Worm (Caenorhabditis elegans) whole organism, late embryonic: Measurements from ENCODE around the gene rab-21.

Source experiments
- C08G9.2 ChIP-seq: sonication (generic microtip); optimal IDR thresholded peaks from 2 replicates; lab custom pipeline; 2016; ENCODE audit warnings: mild to moderate bottlenecking, missing genetic modification characterization, moderate library complexity, missing compliant biosample characterization
- C38D4.7 ChIP-seq: fragments of 200-800 bp; sonication (Bioruptor generic); optimal IDR thresholded peaks from 2 replicates; lab custom pipeline; 2018; ENCODE audit warnings: mild to moderate bottlenecking, missing genetic modification characterization, moderate library complexity, missing compliant biosample characterization
- K09A11.1 ChIP-seq: sonication (generic microtip); optimal IDR thresholded peaks from 2 replicates; lab custom pipeline; 2017; ENCODE audit warnings: antibody characterized with exemption, mild to moderate bottlenecking, missing genetic modification characterization, missing compliant biosample characterization; ENCODE audit not compliant: insufficient read depth
- T23F11.4 ChIP-seq: fragments of 200-800 bp; sonication (Bioruptor generic); optimal IDR thresholded peaks from 2 replicates; lab custom pipeline; 2018; ENCODE audit warnings: mild to moderate bottlenecking, missing genetic modification characterization, missing compliant biosample characterization
- Y22D7AL.16 ChIP-seq: sonication (generic microtip); optimal IDR thresholded peaks from 2 replicates; lab custom pipeline; 2016; ENCODE audit warnings: missing genetic modification characterization, missing compliant biosample characterization
- ahr-1 ChIP-seq: sonication (generic microtip); optimal IDR thresholded peaks from 2 replicates; lab custom pipeline; 2016; ENCODE audit warnings: missing genetic modification characterization, missing compliant biosample characterization
- ceh-22 ChIP-seq: sonication (generic microtip); optimal IDR thresholded peaks from 2 replicates; lab custom pipeline; 2017; ENCODE audit warnings: missing biosample characterization, missing genetic modification characterization
- ceh-31 ChIP-seq: sonication (generic microtip); optimal IDR thresholded peaks from 2 replicates; lab custom pipeline; 2016; ENCODE audit warnings: missing genetic modification characterization, missing compliant biosample characterization
- ceh-48 ChIP-seq: sonication (generic microtip); optimal IDR thresholded peaks from 2 replicates; lab custom pipeline; 2016; ENCODE audit warnings: missing genetic modification characterization, inconsistent platforms, missing compliant biosample characterization
- ceh-6 ChIP-seq: fragments of 200-800 bp; sonication (Bioruptor generic); optimal IDR thresholded peaks from 2 replicates; lab custom pipeline; 2018; ENCODE audit warnings: mild to moderate bottlenecking, missing genetic modification characterization, missing compliant biosample characterization
- ceh-9 ChIP-seq: sonication (generic microtip); optimal IDR thresholded peaks from 2 replicates; lab custom pipeline; 2016; ENCODE audit warnings: mild to moderate bottlenecking, missing genetic modification characterization, inconsistent platforms, missing compliant biosample characterization
- che-1 ChIP-seq: sonication (generic microtip); optimal IDR thresholded peaks from 2 replicates; lab custom pipeline; 2016; ENCODE audit warnings: mild to moderate bottlenecking, missing genetic modification characterization, missing compliant biosample characterization
- dve-1 ChIP-seq: sonication (generic microtip); optimal IDR thresholded peaks from 2 replicates; lab custom pipeline; 2017; ENCODE audit warnings: antibody characterized with exemption, mild to moderate bottlenecking, missing genetic modification characterization, missing compliant biosample characterization
- elt-2 ChIP-seq: sonication (generic microtip); optimal IDR thresholded peaks from 2 replicates; lab custom pipeline; 2016; ENCODE audit warnings: missing genetic modification reagents, missing genetic modification characterization, missing compliant biosample characterization
- fkh-10 ChIP-seq: fragments of 150-350 bp; optimal IDR thresholded peaks from 2 replicates; lab custom pipeline; 2014; ENCODE audit warnings: missing biosample characterization, missing genetic modification reagents, missing genetic modification characterization
- hlh-15 ChIP-seq: sonication (generic microtip); optimal IDR thresholded peaks from 2 replicates; lab custom pipeline; 2016; ENCODE audit warnings: missing genetic modification characterization, missing compliant biosample characterization
- hlh-30 ChIP-seq: sonication (generic microtip); optimal IDR thresholded peaks from 2 replicates; lab custom pipeline; 2017; ENCODE audit warnings: antibody characterized with exemption, missing genetic modification characterization, missing compliant biosample characterization; ENCODE audit not compliant: insufficient read depth
- hlh-6 ChIP-seq: sonication (generic microtip); optimal IDR thresholded peaks from 2 replicates; lab custom pipeline; 2016; ENCODE audit warnings: missing genotype, missing genetic modification characterization, missing compliant biosample characterization
- hlh-8 ChIP-seq: sonication (generic microtip); optimal IDR thresholded peaks from 2 replicates; lab custom pipeline; 2016; ENCODE audit warnings: missing genotype, missing genetic modification characterization, missing compliant biosample characterization
- madf-2 ChIP-seq: sonication (generic microtip); optimal IDR thresholded peaks from 2 replicates; lab custom pipeline; 2017; ENCODE audit warnings: missing genetic modification characterization, missing compliant biosample characterization
- mec-3 ChIP-seq: sonication (generic microtip); optimal IDR thresholded peaks from 2 replicates; lab custom pipeline; 2016; ENCODE audit warnings: borderline replicate concordance, missing genetic modification characterization, missing compliant biosample characterization
- nhr-232 ChIP-seq: sonication (generic microtip); optimal IDR thresholded peaks from 2 replicates; lab custom pipeline; 2016; ENCODE audit warnings: missing genetic modification characterization, missing compliant biosample characterization
- npax-4 ChIP-seq: sonication (generic microtip); optimal IDR thresholded peaks from 2 replicates; lab custom pipeline; 2016; ENCODE audit warnings: missing genetic modification characterization, missing compliant biosample characterization
- odd-2 ChIP-seq: sonication (generic microtip); optimal IDR thresholded peaks from 2 replicates; lab custom pipeline; 2017; ENCODE audit warnings: antibody characterized with exemption, mild to moderate bottlenecking, missing genetic modification characterization, missing compliant biosample characterization
- pha-2 ChIP-seq: sonication (generic microtip); optimal IDR thresholded peaks from 2 replicates; lab custom pipeline; 2017; ENCODE audit warnings: mild to moderate bottlenecking, missing genetic modification characterization, missing compliant biosample characterization
- pros-1 ChIP-seq: fragments of 150-350 bp; optimal IDR thresholded peaks from 2 replicates; lab custom pipeline; 2014; ENCODE audit warnings: missing biosample characterization, missing genetic modification reagents, missing genetic modification characterization
- rnt-1 ChIP-seq: sonication (generic microtip); optimal IDR thresholded peaks from 2 replicates; lab custom pipeline; 2016; ENCODE audit warnings: missing genetic modification characterization, missing compliant biosample characterization
- sdc-2 ChIP-seq: sonication (generic microtip); optimal IDR thresholded peaks from 2 replicates; lab custom pipeline; 2016; ENCODE audit warnings: missing genotype, missing genetic modification characterization, missing compliant biosample characterization
- sox-2 ChIP-seq: fragments of 200-800 bp; sonication (Bioruptor generic); IDR thresholded peaks from 2 replicates; pipeline ENCODE4 v1.3.6; 2022; ENCODE audit warnings: missing genetic modification reagents, missing genetic modification characterization, missing compliant biosample characterization
- sox-4 ChIP-seq: sonication (generic microtip); optimal IDR thresholded peaks from 2 replicates; lab custom pipeline; 2017; ENCODE audit warnings: mild to moderate bottlenecking, missing genetic modification characterization, inconsistent platforms, missing compliant biosample characterization
- unc-55 ChIP-seq: sonication (generic microtip); optimal IDR thresholded peaks from 2 replicates; lab custom pipeline; 2017; ENCODE audit warnings: missing biosample characterization, missing genetic modification reagents, missing genetic modification characterization
- unc-86 ChIP-seq: sonication (generic microtip); optimal IDR thresholded peaks from 2 replicates; lab custom pipeline; 2016; ENCODE audit warnings: missing genetic modification characterization, missing compliant biosample characterization
- ztf-16 ChIP-seq: sonication (generic microtip); optimal IDR thresholded peaks from 2 replicates; lab custom pipeline; 2017; ENCODE audit warnings: missing genetic modification characterization, missing compliant biosample characterization

The rab-21 gene

DNA sequence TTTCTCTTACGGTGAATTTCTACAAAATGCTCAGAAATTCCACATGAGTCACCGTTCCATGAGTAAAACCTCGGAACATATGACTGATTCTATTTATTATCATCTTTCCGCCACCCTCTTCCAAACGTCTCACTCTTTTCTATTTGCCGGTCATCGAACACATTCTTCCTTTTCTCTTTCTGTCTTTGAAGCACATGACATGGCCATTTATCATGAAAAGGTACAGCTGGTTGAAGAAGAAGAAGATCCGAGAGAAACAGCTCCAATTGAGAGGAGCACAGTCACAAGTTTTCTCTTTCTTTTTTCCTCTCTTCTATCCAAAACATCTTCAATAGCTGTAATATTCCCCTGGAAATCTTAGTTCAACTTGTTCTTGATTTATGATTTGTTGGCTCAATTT is 7.8 kb downstream of the rab-21 start, which contains the start of gene cup-16:
Gene cup-16 (plus strand): TSS at position 132 of the 400 bp plus-strand sequence.
- TF ChIP-seq K09A11.1, result no peak
- TF ChIP-seq ceh-31, result no peak
- TF ChIP-seq odd-2 (tag; lab: Kevin White, UChicago), result no peak
- TF ChIP-seq dve-1 (tag; lab: Kevin White, UChicago), result no peak
- TF ChIP-seq C08G9.2 (tag; lab: Kevin White, UChicago), result no peak
- TF ChIP-seq T23F11.4 (GFP tag; lab: Kevin White, UChicago), result no peak
- no peak for TF ChIP-seq unc-55 (GFP tag; lab: Kevin White, UChicago)
- TF ChIP-seq hlh-6 (tag; lab: Kevin White, UChicago), result no peak
- no peak for TF ChIP-seq sox-2 (GFP tag; lab: Robert Waterston, UW)
- no peak for TF ChIP-seq rnt-1 (tag; lab: Kevin White, UChicago)

DNA sequence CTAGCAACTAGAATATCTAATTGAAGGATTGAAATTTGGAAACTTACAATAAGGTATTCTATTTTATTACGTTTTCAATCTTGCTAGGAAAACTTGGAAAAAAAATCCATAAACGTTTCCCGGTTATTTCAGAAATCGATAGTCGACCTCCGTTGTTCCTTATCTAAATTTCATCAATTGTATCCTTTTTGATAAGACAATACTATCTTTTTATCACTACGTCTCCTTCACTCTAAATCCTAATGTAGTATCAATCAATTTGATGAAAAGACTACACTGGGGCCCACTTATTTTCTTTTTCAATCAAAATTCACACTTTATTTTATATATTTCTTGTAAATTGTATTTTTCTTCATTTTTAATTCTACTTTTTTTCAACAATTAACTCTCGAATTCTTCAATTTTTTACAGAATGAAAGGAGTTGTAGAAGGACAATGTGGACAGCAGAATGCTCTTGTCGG is 10.4 kb downstream of the rab-21 start, which contains the start of gene prx-5:
Gene prx-5 (plus strand): TSS at position 412 of the 462 bp plus-strand sequence.
- TF ChIP-seq nhr-232 (tag; lab: Kevin White, UChicago) (no peak), madf-2 (tag; lab: Kevin White, UChicago) (no peak), unc-86 (tag; lab: Kevin White, UChicago) (no peak), elt-2 (peak; percentile 72)

DNA sequence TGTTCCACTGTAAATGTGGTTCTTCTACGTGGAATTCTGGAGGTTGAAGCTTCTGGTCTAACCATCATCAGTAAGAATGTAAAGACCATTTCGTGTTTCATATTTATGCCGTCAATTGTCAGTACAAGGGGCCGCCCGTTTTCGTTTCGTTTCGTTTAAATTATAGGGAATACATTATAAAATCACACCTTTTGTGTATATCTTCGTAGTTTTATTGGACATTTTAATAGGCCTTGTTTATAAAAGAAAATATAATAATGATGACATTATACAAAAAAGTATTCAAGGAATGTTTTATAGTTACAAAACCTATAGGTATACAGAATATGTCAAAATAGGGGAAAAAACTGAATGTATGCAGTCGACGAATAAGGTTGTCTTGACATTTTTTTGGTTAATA is 11.1 kb downstream of the rab-21 start, which contains the start of gene ceh-7:
Gene ceh-7 (minus strand): TSS at position 101 of the 400 bp plus-strand sequence.
- no peak for TF ChIP-seq che-1
- no peak for TF ChIP-seq ztf-16 (tag; lab: Kevin White, UChicago)
- TF ChIP-seq madf-2 (tag; lab: Kevin White, UChicago), result no peak
- no peak for TF ChIP-seq Y22D7AL.16 (tag; lab: Kevin White, UChicago)
- TF ChIP-seq, all 69 proteins: peak for 0

DNA sequence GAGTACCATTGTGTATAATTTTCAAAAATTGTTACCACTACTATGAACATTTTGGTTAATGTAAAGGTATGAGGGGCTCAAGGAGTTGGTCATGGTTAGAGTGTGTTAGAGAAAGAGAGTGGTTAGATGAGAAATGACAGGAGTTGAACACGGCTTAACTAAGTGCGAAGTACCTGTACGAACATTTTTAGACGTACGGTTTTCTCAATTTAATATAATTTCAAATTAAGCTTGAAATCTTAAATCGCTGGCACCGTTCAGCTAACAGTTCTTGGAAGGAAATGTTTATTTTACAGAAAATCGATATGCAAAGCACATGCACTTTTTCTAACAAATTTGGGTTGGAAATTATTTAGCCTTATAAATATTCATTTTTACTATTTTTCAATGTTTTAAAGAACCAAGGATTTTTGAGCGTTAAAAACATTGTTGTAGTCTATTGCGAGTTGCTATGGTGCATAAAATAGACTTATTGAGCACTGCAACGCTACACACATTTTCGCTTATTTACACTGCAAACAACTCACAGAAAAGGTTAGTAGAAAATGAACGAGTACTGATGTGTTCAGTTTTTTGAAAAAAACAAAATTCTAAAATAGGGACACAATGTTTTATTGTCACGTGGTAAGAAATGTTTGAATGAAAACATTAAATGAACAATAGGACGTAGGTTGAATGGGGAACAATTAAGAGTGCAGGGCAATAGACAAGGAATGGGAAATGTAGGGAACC is 13.0 kb downstream of the rab-21 start, which contains the start of gene sphk-1:
Gene sphk-1 (minus strand): TSS at position 51 of the 732 bp plus-strand sequence.
- no peak for TF ChIP-seq pros-1 (tag; lab: Kevin White, UChicago)
- no peak for TF ChIP-seq fkh-10 (GFP tag; lab: Kevin White, UChicago)
- no peak for TF ChIP-seq mec-3 (tag; lab: Kevin White, UChicago)
- TF ChIP-seq pha-2, result no peak
- peak; percentile 26 for TF ChIP-seq hlh-30 (tag; lab: Kevin White, UChicago)
- no peak for TF ChIP-seq npax-4 (tag; lab: Kevin White, UChicago)
- no peak for TF ChIP-seq ceh-22
- no peak for TF ChIP-seq ceh-6 (GFP tag; lab: Kevin White, UChicago)
- TF ChIP-seq ceh-31, result no peak
- no peak for TF ChIP-seq sdc-2
- TF ChIP-seq sox-2 (GFP tag; lab: Robert Waterston, UW), result peak; percentile 19; the same call in 1 of the 2 replicates
- no peak for TF ChIP-seq hlh-6 (tag; lab: Kevin White, UChicago)

DNA sequence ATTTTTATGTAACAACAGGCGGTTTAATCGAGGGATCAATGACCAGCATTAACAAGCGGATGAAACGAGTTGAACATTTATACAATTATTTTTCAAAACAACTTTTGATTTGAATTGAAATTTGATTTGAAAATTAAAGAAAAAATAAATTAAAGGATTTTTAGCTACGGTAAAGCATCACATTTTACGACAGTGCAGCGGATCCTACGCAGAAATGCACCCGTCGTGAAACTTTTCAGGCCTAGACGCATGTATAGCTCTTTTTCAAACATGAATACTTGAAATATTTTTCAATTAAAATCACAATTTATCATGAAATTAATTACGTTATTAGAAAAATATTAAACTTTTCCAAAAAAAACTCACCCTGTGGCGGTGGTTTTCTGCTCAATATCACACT is 13.8 kb downstream of the rab-21 start:
- TF ChIP-seq ceh-9 (tag; lab: Kevin White, UChicago) (no peak), hlh-8 (no peak), hlh-15 (tag; lab: Kevin White, UChicago) (no peak), sox-4 (no peak), C38D4.7 (GFP tag; lab: Kevin White, UChicago) (no peak), ceh-48 (tag; lab: Kevin White, UChicago) (no peak), ahr-1 (no peak)
- TF ChIP-seq, all 69 proteins: peak for 0
